Fruit fly (Drosophila melanogaster) whole organism, prepupa: Measurements from ENCODE around the gene Alp10.

Experiments used
- Blimp-1 ChIP-seq: fragments of 200-800 bp; sonication (Bioruptor generic); optimal IDR thresholded peaks from 3 replicates; lab custom pipeline; 2017; ENCODE audit warnings: missing biosample characterization, missing genetic modification characterization, mild to moderate bottlenecking, moderate library complexity, missing genetic modification reagents
- CG10631 ChIP-seq: fragments of 200-800 bp; sonication (Bioruptor generic); optimal IDR thresholded peaks from 2 replicates; lab custom pipeline; 2016; ENCODE audit warnings: missing biosample characterization, missing genetic modification characterization
- CG10669 ChIP-seq: fragments of 200-800 bp; sonication (Bioruptor generic); optimal IDR thresholded peaks from 3 replicates; lab custom pipeline; 2018; ENCODE audit warnings: missing biosample characterization, mild to moderate bottlenecking, missing genetic modification characterization, moderate library complexity
- CG15336 ChIP-seq: fragments of 200-800 bp; sonication (Bioruptor generic); IDR thresholded peaks from 2 replicates; pipeline ENCODE4 v1.3.6; 2022; ENCODE audit warnings: missing biosample characterization, missing genetic modification characterization
- CG1621 ChIP-seq: fragments of 200-800 bp; sonication (Bioruptor generic); optimal IDR thresholded peaks from 3 replicates; lab custom pipeline; 2018; ENCODE audit warnings: missing biosample characterization, mild to moderate bottlenecking, missing genetic modification characterization
- CG3032 ChIP-seq: fragments of 200-800 bp; optimal IDR thresholded peaks from 2 replicates; lab custom pipeline; 2019; ENCODE audit warnings: missing biosample characterization, mild to moderate bottlenecking, missing genetic modification characterization, moderate library complexity
- CG32006 ChIP-seq: fragments of 200-800 bp; sonication (Bioruptor generic); optimal IDR thresholded peaks from 3 replicates; lab custom pipeline; 2017; ENCODE audit warnings: missing biosample characterization, mild to moderate bottlenecking, missing genetic modification characterization
- CG34406 ChIP-seq: fragments of 200-800 bp; sonication (Bioruptor generic); optimal IDR thresholded peaks from 3 replicates; lab custom pipeline; 2016; ENCODE audit warnings: missing biosample characterization, missing genetic modification characterization
- CG6163 ChIP-seq: fragments of 200-800 bp; sonication (Bioruptor generic); IDR thresholded peaks from 3 replicates; pipeline ENCODE4 v1.3.6; 2022; ENCODE audit warnings: missing biosample characterization, missing genetic modification characterization
- CG6792 ChIP-seq: fragments of 200-800 bp; sonication (Bioruptor generic); optimal IDR thresholded peaks from 3 replicates; lab custom pipeline; 2016; ENCODE audit warnings: missing biosample characterization, missing genetic modification characterization
- CG6854 ChIP-seq: fragments of 200-800 bp; sonication (Bioruptor generic); optimal IDR thresholded peaks from 2 replicates; lab custom pipeline; 2017; ENCODE audit warnings: missing biosample characterization, mild to moderate bottlenecking, missing genetic modification characterization
- CG7368 ChIP-seq: fragments of 200-800 bp; sonication (Bioruptor generic); optimal IDR thresholded peaks from 3 replicates; lab custom pipeline; 2016; ENCODE audit warnings: missing biosample characterization, missing genetic modification characterization
- CG8319 ChIP-seq: fragments of 200-800 bp; sonication (Bioruptor generic); optimal IDR thresholded peaks from 3 replicates; lab custom pipeline; 2016; ENCODE audit warnings: missing biosample characterization, missing genetic modification characterization
- CG8632 ChIP-seq: fragments of 200-800 bp; sonication (Bioruptor generic); optimal IDR thresholded peaks from 3 replicates; lab custom pipeline; 2016; ENCODE audit warnings: missing biosample characterization, missing genetic modification characterization
- CG9139 ChIP-seq: fragments of 200-800 bp; sonication (Bioruptor generic); optimal IDR thresholded peaks from 3 replicates; lab custom pipeline; 2017; ENCODE audit warnings: missing biosample characterization, mild to moderate bottlenecking, missing genetic modification characterization
- Eip78C ChIP-seq: fragments of 200-800 bp; sonication (Bioruptor generic); peaks from one replicate; lab custom pipeline; 2016; ENCODE audit warnings: missing biosample characterization, missing genetic modification characterization
- Ets21C ChIP-seq: fragments of 200-800 bp; sonication (Bioruptor generic); optimal IDR thresholded peaks from 3 replicates; lab custom pipeline; 2016; ENCODE audit warnings: missing biosample characterization, missing genetic modification characterization
- Gug ChIP-seq: fragments of 200-800 bp; sonication (Bioruptor generic); IDR thresholded peaks from 2 replicates; pipeline ENCODE4 v1.3.6; 2022; ENCODE audit warnings: missing biosample characterization, missing genetic modification characterization
- Hr39 ChIP-seq: fragments of 200-800 bp; sonication (Bioruptor generic); optimal IDR thresholded peaks from 2 replicates; lab custom pipeline; 2016; ENCODE audit warnings: missing biosample characterization, missing genetic modification characterization
- Lpt ChIP-seq: fragments of 200-800 bp; sonication (Bioruptor generic); optimal IDR thresholded peaks from 3 replicates; lab custom pipeline; 2016; ENCODE audit warnings: missing biosample characterization, missing genetic modification characterization
- Met ChIP-seq: fragments of 200-800 bp; sonication (Bioruptor generic); optimal IDR thresholded peaks from 3 replicates; lab custom pipeline; 2016; ENCODE audit warnings: missing biosample characterization, missing genetic modification characterization
- OdsH ChIP-seq: fragments of 200-800 bp; sonication (Bioruptor generic); optimal IDR thresholded peaks from 3 replicates; lab custom pipeline; 2016; ENCODE audit warnings: missing biosample characterization, missing genetic modification characterization
- Smox ChIP-seq: fragments of 200-800 bp; sonication (Bioruptor generic); optimal IDR thresholded peaks from 3 replicates; lab custom pipeline; 2016; ENCODE audit warnings: missing biosample characterization, missing genetic modification characterization
- Sox102F ChIP-seq: fragments of 200-800 bp; sonication (Bioruptor generic); optimal IDR thresholded peaks from 2 replicates; lab custom pipeline; 2016; ENCODE audit warnings: missing biosample characterization, mild to moderate bottlenecking, missing genetic modification characterization
- Sox15 ChIP-seq: fragments of 200-800 bp; sonication (Bioruptor generic); optimal IDR thresholded peaks from 3 replicates; lab custom pipeline; 2016; ENCODE audit warnings: missing biosample characterization, missing genetic modification characterization
- achi ChIP-seq: fragments of 200-800 bp; sonication (Bioruptor generic); optimal IDR thresholded peaks from 3 replicates; lab custom pipeline; 2016; ENCODE audit warnings: missing biosample characterization, missing genetic modification characterization
- acj6 ChIP-seq: fragments of 200-800 bp; sonication (Bioruptor generic); optimal IDR thresholded peaks from 3 replicates; lab custom pipeline; 2016; ENCODE audit warnings: missing biosample characterization, missing genetic modification characterization
- dac ChIP-seq: fragments of 200-800 bp; sonication (Bioruptor generic); optimal IDR thresholded peaks from 2 replicates; lab custom pipeline; 2017; ENCODE audit warnings: missing biosample characterization, mild to moderate bottlenecking, missing genetic modification characterization
- dsx ChIP-seq: fragments of 200-800 bp; optimal IDR thresholded peaks from 3 replicates; lab custom pipeline; 2019; ENCODE audit warnings: missing biosample characterization, mild to moderate bottlenecking, missing genetic modification characterization, moderate library complexity; ENCODE audit not compliant: poor library complexity, severe bottlenecking
- eg ChIP-seq: fragments of 200-800 bp; sonication (Bioruptor generic); IDR thresholded peaks from 3 replicates; pipeline ENCODE4 v1.3.6; 2022; ENCODE audit warnings: missing biosample characterization, missing genetic modification characterization
- esn ChIP-seq: fragments of 200-800 bp; sonication (Bioruptor generic); optimal IDR thresholded peaks from 2 replicates; lab custom pipeline; 2016; ENCODE audit warnings: missing biosample characterization, mild to moderate bottlenecking, missing genetic modification characterization, moderate library complexity
- fd59A ChIP-seq: fragments of 200-800 bp; sonication (Bioruptor generic); optimal IDR thresholded peaks from 2 replicates; lab custom pipeline; 2017; ENCODE audit warnings: missing biosample characterization, mild to moderate bottlenecking, missing genetic modification characterization, missing genetic modification reagents
- fd85E ChIP-seq: fragments of 200-800 bp; sonication (Bioruptor generic); optimal IDR thresholded peaks from 3 replicates; lab custom pipeline; 2016; ENCODE audit warnings: missing biosample characterization, missing genetic modification characterization
- fkh ChIP-seq: fragments of 200-800 bp; sonication (Bioruptor generic); optimal IDR thresholded peaks from 3 replicates; lab custom pipeline; 2017; ENCODE audit warnings: missing biosample characterization, mild to moderate bottlenecking, missing genetic modification characterization, moderate library complexity
- net ChIP-seq: fragments of 200-800 bp; sonication (Bioruptor generic); optimal IDR thresholded peaks from 3 replicates; lab custom pipeline; 2016; ENCODE audit warnings: missing biosample characterization, missing genetic modification characterization
- pdm3 ChIP-seq: fragments of 200-800 bp; sonication (Bioruptor generic); optimal IDR thresholded peaks from 3 replicates; lab custom pipeline; 2016; ENCODE audit warnings: missing biosample characterization, missing genetic modification characterization
- ss ChIP-seq, 2 experiments: fragments of 200-800 bp; sonication (Bioruptor generic); optimal IDR thresholded peaks; 2 replicates in 1 of 2; 3 replicates in 1 of 2; lab custom pipeline; 2017 to 2018; ENCODE audit warnings: mild to moderate bottlenecking in 2 of 2, missing biosample characterization in 2 of 2, missing genetic modification characterization in 2 of 2, moderate library complexity in 1 of 2
- svp ChIP-seq: fragments of 200-800 bp; sonication (Bioruptor generic); peaks from one replicate; lab custom pipeline; 2016; ENCODE audit warnings: missing biosample characterization, missing genetic modification characterization
- vri ChIP-seq: fragments of 200-800 bp; sonication (Bioruptor generic); optimal IDR thresholded peaks from 3 replicates; lab custom pipeline; 2016; ENCODE audit warnings: missing biosample characterization, mild to moderate bottlenecking, missing genetic modification characterization

The Alp10 gene

DNA sequence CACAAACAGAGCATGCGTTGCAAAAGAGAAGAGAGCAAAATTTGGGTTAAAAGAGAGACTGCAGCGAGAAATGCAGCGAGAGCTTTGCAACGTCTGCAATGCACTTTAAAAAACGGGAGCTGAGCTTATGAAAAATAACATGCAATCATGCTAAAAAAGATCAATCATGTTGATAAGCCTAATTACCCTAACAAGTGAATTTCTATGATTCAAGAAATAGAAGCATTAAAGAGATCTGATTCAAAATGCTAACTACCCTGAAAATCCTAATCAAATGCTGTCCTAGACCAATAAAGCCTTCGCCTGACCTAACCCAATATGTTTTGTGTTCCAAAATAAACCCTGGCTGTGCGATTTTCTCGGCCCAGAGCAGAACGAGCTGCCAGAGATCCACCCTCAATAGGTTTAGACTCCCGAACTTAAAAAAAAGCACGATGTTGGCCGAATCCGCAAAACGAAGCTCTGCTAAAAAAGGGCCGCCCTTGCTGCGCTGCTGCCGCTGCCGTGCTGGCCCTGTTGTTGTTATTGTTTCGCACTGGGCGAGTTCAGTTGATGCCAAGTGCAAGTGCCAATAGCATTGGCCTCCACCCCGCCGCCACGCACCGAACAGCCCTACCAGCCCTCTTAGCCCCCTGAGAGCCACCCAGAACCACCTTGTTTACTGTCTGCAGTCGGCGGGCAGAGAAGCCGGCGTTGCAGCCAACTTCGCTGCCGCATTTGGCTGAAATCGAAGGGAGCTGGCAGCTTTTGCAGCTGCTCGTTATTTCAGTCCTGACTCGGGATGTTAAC lies 40.4 kb upstream of the Alp10 start (continued):
- peak; percentile 9 for TF ChIP-seq dsx (GFP tag; lab: Kevin White, UChicago)
- TF ChIP-seq CG10669 (GFP tag; lab: Kevin White, UChicago) = peak; percentile 34
- TF ChIP-seq CG6854 (GFP tag; lab: Kevin White, UChicago) = no peak
- no peak for TF ChIP-seq CG9139 (GFP tag; lab: Kevin White, UChicago)
- TF ChIP-seq ss (GFP tag; optimal IDR thresholded peaks at IDR 0.05; lab: Kevin White, UChicago) = peak in 1 of 2 experiments; percentile 41
- peak; percentile 41 for TF ChIP-seq net (GFP tag; lab: Kevin White, UChicago)
- no peak for TF ChIP-seq fkh
- TF ChIP-seq CG7368 (GFP tag; lab: Kevin White, UChicago) = no peak
- TF ChIP-seq CG3032 = peak; percentile 39
- TF ChIP-seq Sox102F (GFP tag; lab: Kevin White, UChicago) = no peak
- peak; percentile 12 for TF ChIP-seq fd59A (GFP tag; lab: Kevin White, UChicago)
- TF ChIP-seq esn (GFP tag; lab: Kevin White, UChicago) = peak; percentile 18
- peak; percentile 7 for TF ChIP-seq CG8632 (GFP tag; lab: Kevin White, UChicago)
- TF ChIP-seq Blimp-1 = no peak
- peak; percentile 18 for TF ChIP-seq Hr39 (GFP tag; lab: Kevin White, UChicago)
- TF ChIP-seq Sox15 = peak; percentile 21
- TF ChIP-seq CG6792 = peak; percentile 36
- TF ChIP-seq Smox = peak; percentile 13

DNA sequence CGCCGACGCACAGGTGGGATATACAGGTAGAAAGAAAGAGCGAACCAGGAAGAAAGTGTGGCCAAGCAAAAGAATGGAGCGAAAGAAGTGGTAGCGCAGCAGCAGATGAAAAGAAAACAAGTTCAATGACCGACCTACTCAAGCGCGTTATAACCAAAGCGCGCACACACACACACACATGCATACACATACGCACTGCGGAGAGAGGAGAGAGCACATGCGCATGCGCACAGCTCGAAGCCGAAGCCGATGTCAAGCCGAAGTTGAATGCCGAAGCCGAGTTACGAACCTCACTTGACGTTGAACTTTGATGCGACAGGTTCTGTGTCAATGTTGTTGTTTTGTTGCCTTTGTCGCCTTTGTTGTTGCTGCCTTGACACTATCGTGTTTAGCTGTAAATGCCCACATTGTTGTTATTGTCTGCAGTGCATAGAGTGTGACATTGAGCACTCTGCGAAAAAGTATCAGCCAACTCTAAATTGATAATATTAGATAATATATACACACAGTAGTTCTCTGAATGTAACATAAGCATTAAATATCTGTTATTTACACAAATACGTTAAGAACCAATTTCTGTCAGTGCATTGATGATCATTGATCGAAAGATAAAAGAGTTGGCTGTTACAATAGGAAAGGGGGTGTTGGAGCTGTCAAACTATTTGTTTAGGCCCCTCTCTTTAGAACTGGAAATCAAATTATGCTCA lies 39.3 kb upstream of the Alp10 start:
- TF ChIP-seq dsx (GFP tag; lab: Kevin White, UChicago) (peak; percentile 59), fkh (peak; percentile 29), ss (GFP tag; optimal IDR thresholded peaks at IDR 0.05; lab: Kevin White, UChicago) (peak in 1 of 2 experiments; percentile 15), achi (GFP tag; lab: Kevin White, UChicago) (peak; percentile 56), Lpt (GFP tag; lab: Kevin White, UChicago) (peak; percentile 15), CG32006 (GFP tag; lab: Kevin White, UChicago) (peak; percentile 2), Eip78C (GFP tag; lab: Kevin White, UChicago) (peak; percentile 56), Blimp-1 (peak; percentile 98), Met (GFP tag; lab: Kevin White, UChicago) (peak; percentile 56), Sox102F (GFP tag; lab: Kevin White, UChicago) (no peak), CG9139 (GFP tag; lab: Kevin White, UChicago) (no peak), CG10669 (GFP tag; lab: Kevin White, UChicago) (no peak), acj6 (GFP tag; lab: Kevin White, UChicago) (no peak), CG6163 (0 out of 3 replicates have a peak, but pooled peaks have one; percentile 7), CG6854 (GFP tag; lab: Kevin White, UChicago) (peak; percentile 51), vri (GFP tag; lab: Kevin White, UChicago) (peak; percentile 19)

DNA sequence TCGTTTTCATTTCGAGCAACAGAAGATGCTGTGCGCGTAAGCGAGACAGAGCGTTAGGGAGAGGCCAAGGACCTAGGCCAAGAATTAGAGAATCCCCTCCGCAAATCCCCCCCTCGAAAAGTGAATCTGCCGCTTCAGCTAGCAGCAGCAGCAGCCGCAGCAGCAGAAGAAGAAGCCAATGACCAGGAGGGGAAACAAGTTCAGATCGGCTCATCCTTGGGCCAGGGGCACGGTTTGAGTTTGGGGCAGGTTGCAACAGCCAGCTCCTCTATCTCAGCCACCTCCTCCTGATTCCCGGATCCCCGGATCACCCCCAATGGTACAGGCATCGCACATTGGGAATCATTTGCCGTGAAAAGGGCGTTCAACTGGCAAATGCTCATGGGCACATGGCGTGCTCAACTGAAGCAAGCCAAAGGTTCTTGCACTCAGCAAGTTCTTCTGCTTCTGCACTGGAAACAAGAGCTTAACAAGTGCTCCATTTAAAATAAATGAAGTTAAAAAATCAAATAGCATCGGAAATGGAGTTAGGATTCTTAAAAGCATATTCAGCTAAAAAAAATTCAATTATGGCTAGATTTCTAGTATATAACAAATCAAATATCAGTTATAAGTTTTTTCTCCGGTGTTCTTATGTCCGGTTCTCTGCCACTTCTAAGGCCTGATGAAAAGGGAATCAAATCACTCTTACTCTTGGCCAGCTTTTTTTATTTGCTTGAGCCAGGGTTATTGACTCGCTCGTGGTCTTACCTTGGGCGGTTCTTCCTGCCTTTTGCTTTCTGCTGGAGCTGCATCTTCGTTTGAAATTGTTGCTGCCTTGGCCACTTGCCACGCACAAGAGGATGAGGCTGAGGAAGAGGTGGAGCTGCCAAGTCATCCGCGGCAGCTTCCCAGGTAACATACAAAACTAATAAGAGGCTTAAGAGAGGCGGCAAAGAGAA lies 38.4 kb upstream of the Alp10 start:
- peak; percentile 62 for TF ChIP-seq esn (GFP tag; lab: Kevin White, UChicago)
- no peak for TF ChIP-seq Ets21C (GFP tag; lab: Kevin White, UChicago)
- peak in 1 of 2 experiments; percentile 14 for TF ChIP-seq ss (GFP tag; optimal IDR thresholded peaks at IDR 0.05; lab: Kevin White, UChicago)
- no peak for TF ChIP-seq CG34406 (GFP tag; lab: Kevin White, UChicago)
- no peak for TF ChIP-seq CG1621
- TF ChIP-seq pdm3 (GFP tag; lab: Kevin White, UChicago) = peak; percentile 17
- peak; percentile 71 for TF ChIP-seq CG6163
- TF ChIP-seq Lpt (GFP tag; lab: Kevin White, UChicago) = no peak
- no peak for TF ChIP-seq fd85E
- no peak for TF ChIP-seq dsx (GFP tag; lab: Kevin White, UChicago)
- TF ChIP-seq OdsH (GFP tag; lab: Kevin White, UChicago) = no peak
- TF ChIP-seq dac (GFP tag; lab: Kevin White, UChicago) = no peak
- no peak for TF ChIP-seq svp (GFP tag; lab: Kevin White, UChicago)
- peak; percentile 31 for TF ChIP-seq fd59A (GFP tag; lab: Kevin White, UChicago)
- no peak for TF ChIP-seq Blimp-1
- peak; percentile 45 for TF ChIP-seq CG6792
- TF ChIP-seq CG6854 (GFP tag; lab: Kevin White, UChicago) = no peak
- peak; percentile 48 for TF ChIP-seq Eip78C (GFP tag; lab: Kevin White, UChicago)
- peak; percentile 83 for TF ChIP-seq CG10631
- TF ChIP-seq Sox15 = no peak
- TF ChIP-seq CG32006 (GFP tag; lab: Kevin White, UChicago) = no peak
- TF ChIP-seq eg (GFP tag; lab: Robert Waterston, UW) = no peak
- TF ChIP-seq Gug = peak; percentile 45; the same call in 1 of the 2 replicates
- TF ChIP-seq CG9139 (GFP tag; lab: Kevin White, UChicago) = no peak
- no peak for TF ChIP-seq CG8319
- TF ChIP-seq fkh = no peak
- TF ChIP-seq CG15336 = no peak
